Worm (Caenorhabditis elegans) whole organism, L1 larva: ENCODE data around the gene ceh-83.
A peak's percentile ranks its signal among the peaks of the same experiment; 100 is the strongest.

Source experiments
- C04F5.9 ChIP-seq: sonication (generic microtip); optimal IDR thresholded peaks from 2 replicates; lab custom pipeline; 2016; ENCODE audit warnings: missing genetic modification characterization, missing compliant biosample characterization
- C16A3.4 ChIP-seq: fragments of 150-350 bp; optimal IDR thresholded peaks from 2 replicates; lab custom pipeline; 2014; ENCODE audit warnings: missing biosample characterization, missing genetic modification characterization
- C34B4.2 ChIP-seq: sonication (generic microtip); optimal IDR thresholded peaks from 2 replicates; lab custom pipeline; 2017; ENCODE audit warnings: mild to moderate bottlenecking, missing genetic modification characterization, missing compliant biosample characterization
- Y116A8C.19 ChIP-seq: sonication (generic microtip); optimal IDR thresholded peaks from 2 replicates; lab custom pipeline; 2016; ENCODE audit warnings: missing compliant biosample characterization, missing genetic modification characterization, borderline replicate concordance
- ceh-8 ChIP-seq: fragments of 200-800 bp; sonication (Bioruptor generic); optimal IDR thresholded peaks from 2 replicates; lab custom pipeline; 2018; ENCODE audit warnings: mild to moderate bottlenecking, missing genetic modification characterization, moderate library complexity, missing compliant biosample characterization
- ceh-82 ChIP-seq, 3 experiments: fragments of 150-350 bp in 1 of 3; sonication (generic microtip) in 2 of 3; optimal IDR thresholded peaks; 2 replicates each; lab custom pipeline; 2014 to 2017; ENCODE audit warnings: missing biosample characterization in 3 of 3, missing genetic modification characterization in 3 of 3
- efl-1 ChIP-seq, 4 experiments: fragments of 150-350 bp; optimal IDR thresholded peaks in 3 of 4; peaks in 1 of 4; 1 replicate in 1 of 4; 2 replicates in 3 of 4; lab custom pipeline; 2014; ENCODE audit warnings: missing biosample characterization in 2 of 4, missing genetic modification characterization in 2 of 4, missing genetic modification reagents in 2 of 4
- egl-27 ChIP-seq, 2 experiments: fragments of 150-350 bp in 1 of 2; sonication (generic microtip); optimal IDR thresholded peaks; 3 replicates each; lab custom pipeline; 2017 to 2018; ENCODE audit warnings: missing biosample characterization in 2 of 2, missing genetic modification characterization in 2 of 2, missing genetic modification reagents in 2 of 2
- elt-2 ChIP-seq: sonication (generic microtip); optimal IDR thresholded peaks from 2 replicates; lab custom pipeline; 2016; ENCODE audit warnings: missing genetic modification characterization, mild to moderate bottlenecking, inconsistent platforms, missing compliant biosample characterization, missing genetic modification reagents
- ets-5 ChIP-seq: fragments of 200-800 bp; sonication (Bioruptor generic); IDR thresholded peaks from 2 replicates; pipeline ENCODE4 v1.3.6; 2022; ENCODE audit warnings: missing genetic modification characterization, missing compliant biosample characterization
- fkh-10 ChIP-seq: sonication (generic microtip); optimal IDR thresholded peaks from 2 replicates; lab custom pipeline; 2017; ENCODE audit warnings: missing biosample characterization, missing genetic modification reagents, missing genetic modification characterization
- fkh-4 ChIP-seq: sonication (generic microtip); optimal IDR thresholded peaks from 2 replicates; lab custom pipeline; 2016; ENCODE audit warnings: missing compliant biosample characterization, missing genetic modification characterization, borderline replicate concordance
- fos-1 ChIP-seq: fragments of 150-350 bp; optimal IDR thresholded peaks from 2 replicates; lab custom pipeline; 2014; ENCODE audit warnings: missing biosample characterization, missing genetic modification characterization
- grh-1 ChIP-seq: fragments of 200-800 bp; sonication (Bioruptor generic); IDR thresholded peaks from 2 replicates; pipeline ENCODE4 v1.3.6; 2022; ENCODE audit warnings: missing genetic modification reagents, missing genetic modification characterization, missing compliant biosample characterization
- hpl-2 ChIP-seq: fragments of 150-350 bp; optimal IDR thresholded peaks from 2 replicates; lab custom pipeline; 2014; ENCODE audit warnings: missing biosample characterization, missing genetic modification reagents, missing genetic modification characterization
- irx-1 ChIP-seq: sonication (generic microtip); optimal IDR thresholded peaks from 2 replicates; lab custom pipeline; 2016; ENCODE audit warnings: missing genetic modification characterization, missing compliant biosample characterization
- lin-14 ChIP-seq: fragments of 200-800 bp; sonication (Bioruptor generic); optimal IDR thresholded peaks from 2 replicates; lab custom pipeline; 2018; ENCODE audit warnings: mild to moderate bottlenecking, missing genetic modification characterization, moderate library complexity, missing compliant biosample characterization
- lin-35 ChIP-seq, 2 experiments: fragments of 150-350 bp; optimal IDR thresholded peaks; 2 replicates each; lab custom pipeline; 2014; ENCODE audit warnings: missing biosample characterization in 2 of 2, missing genetic modification characterization in 2 of 2, missing genetic modification reagents in 2 of 2
- lin-39 ChIP-seq: fragments of 150-350 bp; optimal IDR thresholded peaks from 2 replicates; lab custom pipeline; 2014; ENCODE audit warnings: missing biosample characterization, missing genetic modification reagents, missing genetic modification characterization
- nhr-11 ChIP-seq: fragments of 150-350 bp; optimal IDR thresholded peaks from 2 replicates; lab custom pipeline; 2014; ENCODE audit warnings: missing biosample characterization, missing genetic modification characterization
- nhr-20 ChIP-seq: sonication (generic microtip); optimal IDR thresholded peaks from 2 replicates; lab custom pipeline; 2016; ENCODE audit warnings: mild to moderate bottlenecking, missing genetic modification characterization, missing compliant biosample characterization
- nhr-237 ChIP-seq: fragments of 150-350 bp; optimal IDR thresholded peaks from 2 replicates; lab custom pipeline; 2014; ENCODE audit warnings: missing biosample characterization, missing genetic modification characterization
- nhr-47 ChIP-seq: sonication (generic microtip); optimal IDR thresholded peaks from 2 replicates; lab custom pipeline; 2016; ENCODE audit warnings: mild to moderate bottlenecking, missing genetic modification characterization, moderate library complexity, missing compliant biosample characterization
- nhr-71 ChIP-seq: sonication (generic microtip); optimal IDR thresholded peaks from 2 replicates; lab custom pipeline; 2016; ENCODE audit warnings: mild to moderate bottlenecking, missing genetic modification characterization, moderate library complexity, missing compliant biosample characterization
- nhr-76 ChIP-seq: sonication (generic microtip); optimal IDR thresholded peaks from 2 replicates; lab custom pipeline; 2017; ENCODE audit warnings: missing biosample characterization, missing genetic modification characterization
- pag-3 ChIP-seq: sonication (generic microtip); optimal IDR thresholded peaks from 2 replicates; lab custom pipeline; 2017; ENCODE audit warnings: missing genetic modification characterization, mild to moderate bottlenecking, missing compliant biosample characterization, antibody characterized with exemption, borderline replicate concordance; ENCODE audit not compliant: insufficient read depth
- pax-3 ChIP-seq: fragments of 200-800 bp; sonication (Bioruptor generic); optimal IDR thresholded peaks from 2 replicates; lab custom pipeline; 2018; ENCODE audit warnings: mild to moderate bottlenecking, missing genetic modification characterization, moderate library complexity, missing compliant biosample characterization
- pqm-1 ChIP-seq: sonication (generic microtip); optimal IDR thresholded peaks from 3 replicates; lab custom pipeline; 2017; ENCODE audit warnings: missing biosample characterization, missing genetic modification characterization
- sptf-1 ChIP-seq: fragments of 150-350 bp; optimal IDR thresholded peaks from 2 replicates; lab custom pipeline; 2014; ENCODE audit warnings: missing biosample characterization, missing genetic modification characterization
- sup-37 ChIP-seq: fragments of 200-800 bp; sonication (Bioruptor generic); optimal IDR thresholded peaks from 2 replicates; lab custom pipeline; 2018; ENCODE audit warnings: mild to moderate bottlenecking, missing genetic modification characterization, missing compliant biosample characterization
- tbx-2 ChIP-seq: sonication (generic microtip); optimal IDR thresholded peaks from 2 replicates; lab custom pipeline; 2016; ENCODE audit warnings: missing genetic modification characterization, missing compliant biosample characterization
- unc-130 ChIP-seq: fragments of 150-350 bp; optimal IDR thresholded peaks from 2 replicates; lab custom pipeline; 2017; ENCODE audit warnings: missing biosample characterization, missing genetic modification characterization, inconsistent platforms
- unc-86 ChIP-seq: sonication (generic microtip); optimal IDR thresholded peaks from 2 replicates; lab custom pipeline; 2016; ENCODE audit warnings: missing genetic modification characterization, missing compliant biosample characterization
- unc-98 ChIP-seq: fragments of 200-800 bp; sonication (Bioruptor generic); IDR thresholded peaks from 2 replicates; pipeline ENCODE4 v1.3.6; 2022; ENCODE audit warnings: missing genetic modification characterization, missing compliant biosample characterization
- vab-15 ChIP-seq: sonication (generic microtip); optimal IDR thresholded peaks from 2 replicates; lab custom pipeline; 2017; ENCODE audit warnings: missing genotype, mild to moderate bottlenecking, missing genetic modification characterization, missing compliant biosample characterization
- xbp-1 ChIP-seq: sonication (generic microtip); optimal IDR thresholded peaks from 2 replicates; lab custom pipeline; 2016; ENCODE audit warnings: missing genetic modification characterization, missing compliant biosample characterization
- zag-1 ChIP-seq: fragments of 150-350 bp; optimal IDR thresholded peaks from 2 replicates; lab custom pipeline; 2014; ENCODE audit warnings: missing biosample characterization, missing genetic modification characterization
- zip-4 ChIP-seq: fragments of 200-800 bp; sonication (Bioruptor generic); optimal IDR thresholded peaks from 2 replicates; lab custom pipeline; 2018; ENCODE audit warnings: mild to moderate bottlenecking, missing genetic modification characterization, moderate library complexity, missing compliant biosample characterization
- ztf-11 ChIP-seq, 2 experiments: sonication (generic microtip); optimal IDR thresholded peaks; 2 replicates each; lab custom pipeline; 2016 to 2017; ENCODE audit warnings: missing genetic modification characterization in 2 of 2, missing biosample characterization in 1 of 2, missing compliant biosample characterization in 1 of 2
- ztf-4 ChIP-seq: fragments of 150-350 bp; optimal IDR thresholded peaks from 2 replicates; lab custom pipeline; 2014; ENCODE audit warnings: missing biosample characterization, missing genetic modification characterization

Gene ceh-83

DNA sequence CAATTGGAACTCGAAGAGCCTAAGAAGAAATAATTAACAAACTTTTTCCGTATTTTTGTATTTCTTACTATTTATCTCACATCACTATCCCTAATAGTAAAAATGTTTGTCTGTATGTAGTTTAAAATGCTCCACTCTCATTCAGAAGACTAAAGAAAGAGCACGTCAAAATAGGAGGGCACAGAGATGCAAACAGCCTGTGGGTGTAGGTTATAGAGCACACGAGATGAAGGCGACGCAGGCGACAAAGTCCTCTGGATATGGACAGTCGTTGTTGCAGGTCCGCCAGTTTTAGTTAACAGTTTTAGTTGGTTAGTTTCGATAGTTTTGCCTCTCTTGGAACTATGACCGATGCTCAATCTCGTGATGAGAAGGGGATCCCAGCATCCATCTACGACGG, 4.4 kb downstream of the ceh-83 start, which contains the start of gene ceh-82:
Gene ceh-82 (plus strand): TSS at position 301 of the 400 bp plus-strand sequence.
- TF ChIP-seq fkh-4 (tag; lab: Kevin White, UChicago) (no peak), ets-5 (GFP tag; lab: Robert Waterston, UW) (no peak), nhr-11 (tag; lab: Kevin White, UChicago) (no peak), egl-27 (tag; optimal IDR thresholded peaks at IDR 0.05; lab: Kevin White, UChicago) (no peak), fos-1 (no peak), hpl-2 (GFP tag; lab: Kevin White, UChicago) (no peak), pqm-1 (tag; lab: Kevin White, UChicago) (no peak), ztf-4 (tag; lab: Kevin White, UChicago) (no peak), sptf-1 (tag; lab: Kevin White, UChicago) (no peak)
- TF ChIP-seq, all 84 proteins: peak for 0

DNA sequence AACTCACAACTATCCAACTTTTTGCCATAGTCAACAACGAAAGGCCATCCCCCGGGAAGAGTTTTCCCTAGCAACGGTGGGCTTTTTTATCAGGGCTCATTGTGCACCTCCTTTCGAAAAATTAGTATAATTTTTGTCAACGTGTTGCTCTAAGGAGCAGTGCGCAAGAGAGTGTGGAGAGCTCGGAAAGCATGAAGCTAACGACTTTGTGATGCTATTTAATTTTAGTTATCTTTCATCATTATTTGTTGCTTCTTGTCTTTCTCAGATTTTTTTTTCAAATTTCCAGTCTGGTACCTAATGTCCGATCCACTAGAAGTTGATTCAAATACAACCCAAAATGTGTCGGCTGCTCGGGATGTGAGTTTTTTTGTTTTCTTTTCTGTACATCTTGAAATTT, 6.2 kb downstream of the ceh-83 start, which contains the start of gene ceh-81:
Gene ceh-81 (plus strand): TSS at position 301 of the 400 bp plus-strand sequence.
- TF ChIP-seq ceh-8, result no peak
- TF ChIP-seq ceh-82 (tag; optimal IDR thresholded peaks at IDR 0.05; lab: Kevin White, UChicago), result no peak
- no peak for TF ChIP-seq zag-1 (tag; lab: Kevin White, UChicago)
- no peak for TF ChIP-seq irx-1
- TF ChIP-seq fkh-10 (GFP tag; lab: Kevin White, UChicago), result no peak
- TF ChIP-seq sup-37 (GFP tag; lab: Kevin White, UChicago), result no peak
- no peak for TF ChIP-seq unc-98 (GFP tag; lab: Robert Waterston, UW)
- no peak for TF ChIP-seq C04F5.9 (tag; lab: Kevin White, UChicago)
- no peak for TF ChIP-seq unc-130 (tag; lab: Kevin White, UChicago)
- no peak for TF ChIP-seq vab-15 (tag; lab: Kevin White, UChicago)
- TF ChIP-seq fkh-4 (tag; lab: Kevin White, UChicago), result no peak
- TF ChIP-seq pax-3 (tag; lab: Kevin White, UChicago), result no peak
- TF ChIP-seq nhr-20 (tag; lab: Kevin White, UChicago), result no peak
- TF ChIP-seq efl-1 (optimal IDR thresholded peaks at IDR 0.05; lab: Kevin White, UChicago), result no peak
- TF ChIP-seq efl-1 (GFP tag; optimal IDR thresholded peaks at IDR 0.05 in 1 of 2; lab: Kevin White, UChicago), result no peak
- no peak for TF ChIP-seq Y116A8C.19 (tag; lab: Kevin White, UChicago)

DNA sequence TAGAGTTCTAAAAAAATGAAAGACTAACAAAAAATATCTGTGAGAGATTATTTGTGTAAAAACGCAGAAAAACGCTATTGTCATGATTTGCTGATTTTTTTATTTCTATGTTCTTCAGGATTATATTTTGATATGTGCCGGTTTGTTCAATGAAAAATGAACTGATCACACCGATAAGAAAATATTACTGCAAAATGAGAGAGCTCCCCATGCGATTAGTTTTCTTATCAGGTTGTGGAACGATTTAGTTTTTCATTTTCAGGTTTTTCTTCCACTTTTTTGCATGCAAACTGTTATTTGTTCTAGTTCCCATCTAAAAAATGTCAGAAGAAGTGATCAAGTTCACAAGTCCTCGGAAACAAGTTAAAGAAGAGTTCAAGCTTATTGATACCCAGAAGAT, 8.1 kb downstream of the ceh-83 start, which contains the start of gene btb-9:
Gene btb-9 (plus strand): TSS at position 254 of the 400 bp plus-strand sequence.
- TF ChIP-seq elt-2 (tag; lab: Kevin White, UChicago) (peak; percentile 86), lin-35 (GFP tag; optimal IDR thresholded peaks at IDR 0.05; lab: Kevin White, UChicago) (peak in 1 of 2 experiments; percentile 28), pqm-1 (tag; lab: Kevin White, UChicago) (peak; percentile 26), pax-3 (tag; lab: Kevin White, UChicago) (no peak)

DNA sequence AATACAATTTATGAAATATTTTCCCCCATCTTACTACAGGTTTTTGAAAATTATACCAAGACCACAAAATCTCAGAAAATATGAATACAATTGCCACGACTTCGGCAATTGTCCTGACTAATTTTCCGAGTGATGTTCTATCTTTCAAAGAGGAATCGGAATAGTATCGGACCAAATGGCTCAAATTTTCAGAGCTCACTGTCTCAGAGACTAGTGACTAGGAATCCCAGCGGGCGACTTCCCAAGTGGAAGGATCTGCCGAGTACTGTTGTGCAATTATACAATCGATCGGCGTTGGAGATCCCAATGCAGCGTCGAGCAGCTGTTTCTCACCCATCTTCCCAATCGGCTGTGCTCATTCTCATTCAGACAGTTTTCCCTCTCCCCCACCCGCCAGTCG, 10.6 kb downstream of the ceh-83 start, which contains the start of gene F45C12.17:
Gene F45C12.17 (plus strand): TSS at position 377 of the 400 bp plus-strand sequence.
- TF ChIP-seq nhr-237 (tag; lab: Kevin White, UChicago), result no peak
- TF ChIP-seq C16A3.4 (tag; lab: Kevin White, UChicago), result no peak
- TF ChIP-seq nhr-71, result no peak
- TF ChIP-seq lin-14 (GFP tag; lab: Kevin White, UChicago), result no peak
- no peak for TF ChIP-seq unc-86
- no peak for TF ChIP-seq ztf-11 (tag; optimal IDR thresholded peaks at IDR 0.05; lab: Kevin White, UChicago)
- TF ChIP-seq unc-98 (GFP tag; lab: Robert Waterston, UW), result no peak
- no peak for TF ChIP-seq xbp-1 (tag; lab: Kevin White, UChicago)
- TF ChIP-seq lin-39, result no peak
- no peak for TF ChIP-seq pqm-1 (tag; lab: Kevin White, UChicago)
- TF ChIP-seq C34B4.2 (tag; lab: Kevin White, UChicago), result no peak
- TF ChIP-seq grh-1 (GFP tag; lab: Robert Waterston, UW), result no peak
- no peak for TF ChIP-seq unc-130 (tag; lab: Kevin White, UChicago)
- TF ChIP-seq nhr-47, result no peak
- no peak for TF ChIP-seq zip-4 (GFP tag; lab: Kevin White, UChicago)
- no peak for TF ChIP-seq ztf-4 (tag; lab: Kevin White, UChicago)
- TF ChIP-seq pag-3 (tag; lab: Kevin White, UChicago), result no peak
- no peak for TF ChIP-seq efl-1 (optimal IDR thresholded peaks at IDR 0.05; lab: Kevin White, UChicago)
- TF ChIP-seq efl-1 (GFP tag; optimal IDR thresholded peaks at IDR 0.05 in 1 of 2; lab: Kevin White, UChicago), result no peak
- no peak for TF ChIP-seq nhr-76 (tag; lab: Kevin White, UChicago)
- no peak for TF ChIP-seq tbx-2 (tag; lab: Kevin White, UChicago)
- TF ChIP-seq, all 84 proteins: peak for 0
